Worm (Caenorhabditis elegans) whole organism, late embryonic: ENCODE data around the gene mes-4.

ENCODE experiments used
- F13H6.1 ChIP-seq: sonication (generic microtip); optimal IDR thresholded peaks from 2 replicates; lab custom pipeline; 2016; ENCODE audit warnings: missing genetic modification characterization, missing compliant biosample characterization
- ceh-18 ChIP-seq: sonication (generic microtip); optimal IDR thresholded peaks from 2 replicates; lab custom pipeline; 2016; ENCODE audit warnings: missing genetic modification characterization, missing compliant biosample characterization
- ceh-48 ChIP-seq: sonication (generic microtip); optimal IDR thresholded peaks from 2 replicates; lab custom pipeline; 2016; ENCODE audit warnings: missing genetic modification characterization, inconsistent platforms, missing compliant biosample characterization
- elt-4 ChIP-seq: sonication (generic microtip); optimal IDR thresholded peaks from 2 replicates; lab custom pipeline; 2016; ENCODE audit warnings: missing genetic modification characterization, missing compliant biosample characterization
- fkh-10 ChIP-seq: fragments of 150-350 bp; optimal IDR thresholded peaks from 2 replicates; lab custom pipeline; 2014; ENCODE audit warnings: missing biosample characterization, missing genetic modification reagents, missing genetic modification characterization
- nfya-1 ChIP-seq: sonication (generic microtip); optimal IDR thresholded peaks from 2 replicates; lab custom pipeline; 2017; ENCODE audit warnings: missing genetic modification characterization, mild to moderate bottlenecking, missing compliant biosample characterization, antibody characterized with exemption, moderate library complexity
- nhr-11 ChIP-seq: fragments of 150-350 bp; optimal IDR thresholded peaks from 2 replicates; lab custom pipeline; 2014; ENCODE audit warnings: missing biosample characterization, missing genetic modification characterization
- pqm-1 ChIP-seq: sonication (generic microtip); optimal IDR thresholded peaks from 2 replicates; lab custom pipeline; 2016; ENCODE audit warnings: missing genetic modification characterization, missing compliant biosample characterization

DNA sequence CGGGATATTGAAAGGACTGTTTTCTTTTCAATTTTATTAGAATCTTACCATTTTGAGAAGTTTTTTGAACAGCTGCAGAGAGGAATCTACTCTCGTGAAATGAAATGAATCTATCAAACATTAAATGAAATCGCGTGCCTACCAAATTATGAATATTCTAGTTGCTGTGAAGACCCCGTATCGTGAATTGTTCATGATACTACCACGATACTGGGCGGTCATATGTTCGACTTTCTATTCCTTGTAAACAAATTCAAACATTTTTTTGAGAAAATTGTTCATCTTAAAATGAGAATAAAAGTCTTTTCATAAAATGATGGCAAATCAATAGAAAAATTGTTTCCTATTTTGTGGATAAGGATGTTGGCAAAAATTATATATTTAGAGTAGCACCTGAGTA lies 51.5 kb downstream of the mes-4 start, which contains the start of gene gcy-34:
- TF ChIP-seq ceh-48 (tag; lab: Kevin White, UChicago) = no peak
- no peak for TF ChIP-seq F13H6.1
- no peak for TF ChIP-seq nfya-1 (tag; lab: Kevin White, UChicago)
- no peak for TF ChIP-seq ceh-18 (tag; lab: Kevin White, UChicago)
- TF ChIP-seq nhr-11 = no peak
- no peak for TF ChIP-seq pqm-1 (tag; lab: Kevin White, UChicago)
- TF ChIP-seq elt-4 (tag; lab: Kevin White, UChicago) = no peak
- no peak for TF ChIP-seq fkh-10 (GFP tag; lab: Kevin White, UChicago)
